Worm (Caenorhabditis elegans): Measurements from ENCODE around the gene ech-8.

DNA sequence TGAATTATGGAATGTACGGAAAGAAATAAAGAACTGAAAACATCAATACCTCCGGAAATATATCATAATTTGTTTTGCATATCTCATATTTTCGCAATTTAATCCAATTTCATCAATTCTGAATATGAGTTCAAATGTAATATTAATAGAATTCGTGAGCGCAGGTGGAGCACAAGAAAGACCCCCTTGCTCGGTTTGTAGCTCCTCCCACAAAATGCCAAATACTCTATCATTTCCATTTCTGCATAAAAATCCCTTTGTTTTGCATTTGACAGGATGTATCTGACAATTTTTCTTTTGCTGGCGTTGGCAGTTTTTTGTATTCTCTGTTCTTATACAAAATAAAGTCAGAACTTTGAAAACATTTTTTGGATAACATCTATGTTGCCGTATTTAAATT lies 36.1 kb upstream of the ech-8 start:
- TF ChIP-seq aly-1 (tag; optimal IDR thresholded peaks at IDR 0.05) (no peak), sea-1 (GFP tag; conservative IDR thresholded peaks at IDR 0.05) (no peak), scrt-1 (GFP tag; IDR thresholded peaks at IDR 0.05) (no peak), ama-1 (optimal IDR thresholded peaks at IDR 0.05) (no peak), hmg-4 (GFP tag; optimal IDR thresholded peaks at IDR 0.05) (no peak), B0310.2 (tag; optimal IDR thresholded peaks at IDR 0.05) (no peak), ets-7 (tag; optimal IDR thresholded peaks at IDR 0.05) (no peak), pes-1 (GFP tag; IDR thresholded peaks at IDR 0.05) (no peak), ceh-36 (tag; optimal IDR thresholded peaks at IDR 0.05) (no peak), hmbx-1 (tag; optimal IDR thresholded peaks at IDR 0.05) (no peak), tra-4 (tag; optimal IDR thresholded peaks at IDR 0.05) (no peak), flt-1 (GFP tag; IDR thresholded peaks at IDR 0.05) (no peak)
